Worm (Caenorhabditis elegans): ENCODE measurements around the gene F41G3.19.

DNA sequence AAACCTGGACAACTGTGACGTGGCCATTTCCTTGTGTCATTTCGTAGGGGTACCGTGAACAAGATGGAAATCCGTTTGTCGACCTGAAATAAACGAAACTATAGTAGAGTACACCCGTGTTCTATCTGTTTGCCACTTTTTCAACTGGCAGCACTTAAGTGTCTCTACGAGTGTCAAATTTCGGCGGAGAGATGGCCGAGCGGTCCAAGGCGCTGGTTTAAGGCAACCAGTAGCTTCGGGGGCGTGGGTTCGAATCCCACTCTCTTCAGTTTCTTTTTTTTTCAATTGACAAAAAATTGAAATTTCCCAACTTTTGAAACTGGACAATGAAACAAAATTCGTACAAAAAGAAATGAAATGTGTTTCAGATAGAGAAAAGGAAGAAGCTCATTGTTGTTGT lies 30.3 kb downstream of the F41G3.19 start:
- TF ChIP-seq blmp-1 (tag; optimal IDR thresholded peaks at IDR 0.05; ENCODE audit: insufficient read depth) (no peak), ama-1 (optimal IDR thresholded peaks at IDR 0.05) (no peak), elt-3 (tag; optimal IDR thresholded peaks at IDR 0.05) (no peak), nhr-25 (tag; optimal IDR thresholded peaks at IDR 0.05) (no peak), egl-27 (tag; optimal IDR thresholded peaks at IDR 0.05) (no peak), ztf-11 (tag; optimal IDR thresholded peaks at IDR 0.05) (no peak), mbf-1 (tag; optimal IDR thresholded peaks at IDR 0.05) (no peak), F13H6.1 (tag; optimal IDR thresholded peaks at IDR 0.05) (peak; percentile 3), C34F6.9 (tag; optimal IDR thresholded peaks at IDR 0.05) (peak; percentile 23), alr-1 (tag; optimal IDR thresholded peaks at IDR 0.05) (no peak), ceh-82 (tag; optimal IDR thresholded peaks at IDR 0.05) (no peak), snpc-4 (tag; optimal IDR thresholded peaks at IDR 0.05) (peak; percentile 17), ceh-16 (tag; optimal IDR thresholded peaks at IDR 0.05) (no peak), crh-2 (tag; optimal IDR thresholded peaks at IDR 0.05) (peak; percentile 30)
